Fruit fly (Drosophila melanogaster): ENCODE measurements around the gene Pep.

Gene Pep

dm6 chr3L:17654668-17655050, 9.8 kb upstream of the Pep start:
- no peak for TF ChIP-seq noc (tag; optimal IDR thresholded peaks at IDR 0.05)

- peak; percentile 92 for TF ChIP-seq noc (tag; optimal IDR thresholded peaks at IDR 0.05)
These were observed 9.1 kb upstream of the Pep start, which contains the start of the genes Krn, Ndfip and CG7484 for dm6 chr3L:17653701-17654667. TSS of gene Krn (minus strand) at chr3L:17654280. TSS of gene Ndfip (minus strand) at chr3L:17654280. TSS of gene CG7484 (plus strand) at chr3L:17654617.

dm6 chr3L:17652878-17653700, 8.3 kb upstream of the Pep start:
- TF ChIP-seq noc (tag; optimal IDR thresholded peaks at IDR 0.05): peak; percentile 23

- TF ChIP-seq noc (tag; optimal IDR thresholded peaks at IDR 0.05): peak; percentile 62
These were observed 7.1 kb upstream of the Pep start for dm6 chr3L:17651717-17652651.

dm6 chr3L:17647543-17647942, 2.7 kb upstream of the Pep start:
- TF ChIP-seq noc (tag; optimal IDR thresholded peaks at IDR 0.05): no peak

- TF ChIP-seq noc (tag; optimal IDR thresholded peaks at IDR 0.05): no peak
These were observed 1.8 kb upstream of the Pep start, which contains the start of gene CG43085 for dm6 chr3L:17646637-17647036. TSS of gene CG43085 (minus strand) at chr3L:17646737.

dm6 chr3L:17643985-17644905, 591 bp downstream of the Pep start:
- TF ChIP-seq noc (tag; optimal IDR thresholded peaks at IDR 0.05): peak; percentile 26

dm6 chr3L:17642017-17642416, 2.8 kb downstream of the Pep start:
- no peak for TF ChIP-seq noc (tag; optimal IDR thresholded peaks at IDR 0.05)

- TF ChIP-seq noc (tag; optimal IDR thresholded peaks at IDR 0.05): no peak
These were observed 6.2 kb downstream of the Pep start for dm6 chr3L:17638649-17639048.

- no peak for TF ChIP-seq noc (tag; optimal IDR thresholded peaks at IDR 0.05)
These were observed 7.0 kb downstream of the Pep start for dm6 chr3L:17637809-17638208.

- no peak for TF ChIP-seq noc (tag; optimal IDR thresholded peaks at IDR 0.05)
These were observed 11.7 kb downstream of the Pep start, which contains the start of gene CG7497 for dm6 chr3L:17633142-17633541. TSS of gene CG7497 (plus strand) at chr3L:17633449.

dm6 chr3L:17631247-17631646, 13.6 kb downstream of the Pep start:
- TF ChIP-seq noc (tag; optimal IDR thresholded peaks at IDR 0.05): no peak

dm6 chr3L:17625574-17626128, 19.2 kb downstream of the Pep start:
- no peak for TF ChIP-seq noc (tag; optimal IDR thresholded peaks at IDR 0.05)

dm6 chr3L:17625014-17625413, 19.8 kb downstream of the Pep start:
- TF ChIP-seq noc (tag; optimal IDR thresholded peaks at IDR 0.05): peak; percentile 11
